Worm (Caenorhabditis elegans) whole organism, early embryonic: ENCODE data around the gene K08H2.7.

Experiments used
- B0310.2 ChIP-seq: sonication (generic microtip); optimal IDR thresholded peaks from 2 replicates; lab custom pipeline; 2016; ENCODE audit warnings: mild to moderate bottlenecking, missing genetic modification characterization, missing compliant biosample characterization
- F13C5.2 ChIP-seq: sonication (generic microtip); optimal IDR thresholded peaks from 2 replicates; lab custom pipeline; 2017; ENCODE audit warnings: mild to moderate bottlenecking, missing genetic modification characterization, inconsistent platforms, missing compliant biosample characterization
- aly-1 ChIP-seq: sonication (generic microtip); optimal IDR thresholded peaks from 2 replicates; lab custom pipeline; 2016; ENCODE audit warnings: missing genetic modification characterization, missing compliant biosample characterization
- ama-1 ChIP-seq: fragments of 150-350 bp; optimal IDR thresholded peaks from 2 replicates; lab custom pipeline; 2014
- ceh-13 ChIP-seq: fragments of 200-800 bp; sonication (Bioruptor generic); optimal IDR thresholded peaks from 2 replicates; lab custom pipeline; 2018; ENCODE audit warnings: mild to moderate bottlenecking, missing genetic modification characterization, missing compliant biosample characterization
- ceh-36 ChIP-seq: sonication (generic microtip); optimal IDR thresholded peaks from 2 replicates; lab custom pipeline; 2016; ENCODE audit warnings: missing genetic modification characterization, inconsistent platforms, missing compliant biosample characterization
- ets-7 ChIP-seq: sonication (generic microtip); optimal IDR thresholded peaks from 2 replicates; lab custom pipeline; 2016; ENCODE audit warnings: missing genotype, missing genetic modification characterization, missing compliant biosample characterization
- flt-1 ChIP-seq: fragments of 200-800 bp; sonication (Bioruptor generic); IDR thresholded peaks from 2 replicates; pipeline ENCODE4 v1.3.6; 2022; ENCODE audit warnings: missing genetic modification characterization, missing compliant biosample characterization
- hmbx-1 ChIP-seq: sonication (generic microtip); optimal IDR thresholded peaks from 2 replicates; lab custom pipeline; 2016; ENCODE audit warnings: mild to moderate bottlenecking, missing genetic modification characterization, missing compliant biosample characterization
- hmg-4 ChIP-seq: fragments of 200-800 bp; sonication (Bioruptor generic); optimal IDR thresholded peaks from 2 replicates; lab custom pipeline; 2018; ENCODE audit warnings: mild to moderate bottlenecking, missing genetic modification characterization, missing compliant biosample characterization
- hnd-1 ChIP-seq: sonication (generic microtip); optimal IDR thresholded peaks from 2 replicates; lab custom pipeline; 2016; ENCODE audit warnings: missing genetic modification characterization, missing compliant biosample characterization
- pes-1 ChIP-seq: fragments of 200-800 bp; sonication (Bioruptor generic); IDR thresholded peaks from 2 replicates; pipeline ENCODE4 v1.3.6; 2022; ENCODE audit warnings: missing genetic modification reagents, missing genetic modification characterization, missing compliant biosample characterization
- scrt-1 ChIP-seq: fragments of 200-800 bp; sonication (Bioruptor generic); IDR thresholded peaks from 2 replicates; pipeline ENCODE4 v1.3.6; 2022; ENCODE audit warnings: missing genetic modification characterization, missing compliant biosample characterization
- sea-1 ChIP-seq: fragments of 200-800 bp; sonication (Bioruptor generic); conservative IDR thresholded peaks from 2 replicates; pipeline ENCODE4 v1.3.6; 2022; ENCODE audit warnings: missing genetic modification characterization, missing compliant biosample characterization
- tbx-11 ChIP-seq: fragments of 200-800 bp; sonication (Bioruptor generic); IDR thresholded peaks from 2 replicates; pipeline ENCODE4 v1.3.6; 2022; ENCODE audit warnings: missing genetic modification characterization, missing compliant biosample characterization
- tbx-37 ChIP-seq: fragments of 200-800 bp; sonication (Bioruptor generic); conservative IDR thresholded peaks from 2 replicates; pipeline ENCODE4 v1.3.6; 2022; ENCODE audit warnings: missing genetic modification reagents, missing genetic modification characterization, missing compliant biosample characterization
- tra-4 ChIP-seq: sonication (generic microtip); optimal IDR thresholded peaks from 2 replicates; lab custom pipeline; 2017; ENCODE audit warnings: missing genetic modification characterization, missing compliant biosample characterization

K08H2.7 gene

ce11 chrX:13248265-13248664 lies at the start of gene K08H2.7:
Gene K08H2.7, minus strand, starts transcription at chrX:13248437.
- TF ChIP-seq B0310.2 (tag; lab: Kevin White, UChicago) (no peak), F13C5.2 (tag; lab: Kevin White, UChicago) (no peak), hmbx-1 (tag; lab: Kevin White, UChicago) (no peak), scrt-1 (GFP tag; lab: Robert Waterston, UW) (no peak), hmg-4 (GFP tag; lab: Kevin White, UChicago) (no peak), ceh-13 (GFP tag; lab: Kevin White, UChicago) (no peak), tbx-37 (GFP tag; lab: Robert Waterston, UW) (no peak), tbx-11 (GFP tag; lab: Robert Waterston, UW) (no peak), ama-1 (lab: Kevin White, UChicago) (no peak), aly-1 (tag; lab: Kevin White, UChicago) (no peak), ets-7 (tag; lab: Kevin White, UChicago) (no peak), pes-1 (no peak), ceh-36 (tag; lab: Kevin White, UChicago) (no peak)

- no peak for TF ChIP-seq ceh-13 (GFP tag; lab: Kevin White, UChicago)
- TF ChIP-seq B0310.2 (tag; lab: Kevin White, UChicago) = no peak
- TF ChIP-seq scrt-1 (GFP tag; lab: Robert Waterston, UW) = no peak
- no peak for TF ChIP-seq F13C5.2 (tag; lab: Kevin White, UChicago)
- TF ChIP-seq tra-4 = no peak
- no peak for TF ChIP-seq pes-1
- TF ChIP-seq sea-1 (GFP tag; lab: Robert Waterston, UW) = no peak
- TF ChIP-seq ets-7 (tag; lab: Kevin White, UChicago) = no peak
- no peak for TF ChIP-seq aly-1 (tag; lab: Kevin White, UChicago)
- no peak for TF ChIP-seq tbx-11 (GFP tag; lab: Robert Waterston, UW)
- no peak for TF ChIP-seq tbx-37 (GFP tag; lab: Robert Waterston, UW)
- TF ChIP-seq hmbx-1 (tag; lab: Kevin White, UChicago) = no peak
- TF ChIP-seq ama-1 (lab: Kevin White, UChicago) = no peak
- no peak for TF ChIP-seq ceh-36 (tag; lab: Kevin White, UChicago)
- TF ChIP-seq hnd-1 (tag; lab: Kevin White, UChicago) = no peak
- no peak for TF ChIP-seq flt-1 (GFP tag; lab: Robert Waterston, UW)
- no peak for TF ChIP-seq hmg-4 (GFP tag; lab: Kevin White, UChicago)
Measured at ce11 chrX:13294669-13295068, 46.4 kb upstream of the K08H2.7 start, which contains the start of gene srd-36. Gene srd-36, minus strand, starts transcription at chrX:13294769.

DNA sequence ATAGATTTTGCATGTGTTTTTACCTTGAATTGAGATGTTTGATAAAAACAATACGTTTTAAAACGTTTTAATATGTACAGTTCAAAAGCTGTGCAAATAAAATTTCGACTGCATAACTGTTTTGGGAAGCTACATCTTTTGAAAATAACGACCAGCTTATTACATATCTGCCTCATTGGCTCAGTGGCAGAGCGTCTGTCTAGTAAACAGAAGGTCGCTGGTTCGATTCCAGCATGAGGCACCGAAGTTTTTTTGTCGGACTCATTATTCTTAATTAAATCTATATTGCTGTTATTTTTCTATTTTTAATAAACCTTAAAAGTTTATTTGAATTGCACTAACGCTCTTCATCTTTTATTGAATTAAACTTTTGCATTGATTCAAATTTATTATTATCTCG lies 44.8 kb upstream of the K08H2.7 start:
- TF ChIP-seq F13C5.2 (tag; lab: Kevin White, UChicago) (no peak), tbx-11 (GFP tag; lab: Robert Waterston, UW) (no peak), ceh-36 (tag; lab: Kevin White, UChicago) (no peak), tra-4 (no peak), B0310.2 (tag; lab: Kevin White, UChicago) (no peak), aly-1 (tag; lab: Kevin White, UChicago) (no peak), flt-1 (GFP tag; lab: Robert Waterston, UW) (no peak), hmg-4 (GFP tag; lab: Kevin White, UChicago) (no peak), pes-1 (no peak), ets-7 (tag; lab: Kevin White, UChicago) (no peak), ceh-13 (GFP tag; lab: Kevin White, UChicago) (no peak), hnd-1 (tag; lab: Kevin White, UChicago) (no peak), sea-1 (GFP tag; lab: Robert Waterston, UW) (no peak), ama-1 (lab: Kevin White, UChicago) (no peak)

DNA sequence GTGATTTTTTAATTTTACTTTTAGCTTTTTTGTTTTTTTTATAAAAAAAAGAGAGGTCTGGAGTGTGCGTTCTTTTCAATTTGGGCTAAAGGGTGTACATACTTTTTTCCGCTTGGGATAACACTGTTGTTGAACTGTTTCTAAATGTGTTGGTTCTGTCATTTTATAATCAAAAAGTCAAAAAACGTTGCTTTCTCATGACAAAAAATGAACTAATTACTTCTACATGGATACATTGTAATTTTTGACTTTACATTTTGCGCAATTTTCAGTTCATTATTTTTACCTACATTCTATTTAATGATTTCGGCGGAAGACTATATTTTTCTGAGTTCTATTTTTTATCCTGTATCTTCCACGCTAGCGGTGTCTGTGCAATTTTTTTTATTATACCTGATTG lies 43.3 kb upstream of the K08H2.7 start, which contains the start of gene srd-38:
srd-38 (plus strand) TSS at position 301 of the 400 bp plus-strand sequence.
- TF ChIP-seq F13C5.2 (tag; lab: Kevin White, UChicago) (no peak), ceh-13 (GFP tag; lab: Kevin White, UChicago) (no peak), scrt-1 (GFP tag; lab: Robert Waterston, UW) (no peak), sea-1 (GFP tag; lab: Robert Waterston, UW) (no peak), tbx-11 (GFP tag; lab: Robert Waterston, UW) (no peak), hmbx-1 (tag; lab: Kevin White, UChicago) (no peak), pes-1 (no peak), B0310.2 (tag; lab: Kevin White, UChicago) (no peak), tra-4 (no peak), ama-1 (lab: Kevin White, UChicago) (no peak), hnd-1 (tag; lab: Kevin White, UChicago) (no peak)

- no peak for TF ChIP-seq pes-1
- no peak for TF ChIP-seq F13C5.2 (tag; lab: Kevin White, UChicago)
- no peak for TF ChIP-seq hnd-1 (tag; lab: Kevin White, UChicago)
- TF ChIP-seq ceh-36 (tag; lab: Kevin White, UChicago) = no peak
- no peak for TF ChIP-seq tbx-11 (GFP tag; lab: Robert Waterston, UW)
- TF ChIP-seq aly-1 (tag; lab: Kevin White, UChicago) = no peak
- TF ChIP-seq ceh-13 (GFP tag; lab: Kevin White, UChicago) = no peak
- TF ChIP-seq sea-1 (GFP tag; lab: Robert Waterston, UW) = no peak
- no peak for TF ChIP-seq scrt-1 (GFP tag; lab: Robert Waterston, UW)
- TF ChIP-seq tra-4 = no peak
- no peak for TF ChIP-seq hmbx-1 (tag; lab: Kevin White, UChicago)
- TF ChIP-seq hmg-4 (GFP tag; lab: Kevin White, UChicago) = no peak
- no peak for TF ChIP-seq B0310.2 (tag; lab: Kevin White, UChicago)
- no peak for TF ChIP-seq ama-1 (lab: Kevin White, UChicago)
- TF ChIP-seq ets-7 (tag; lab: Kevin White, UChicago) = no peak
- no peak for TF ChIP-seq tbx-37 (GFP tag; lab: Robert Waterston, UW)
- no peak for TF ChIP-seq flt-1 (GFP tag; lab: Robert Waterston, UW)
Measured at ce11 chrX:13290531-13290930, 42.3 kb upstream of the K08H2.7 start, which contains the start of gene R04D3.3. Gene R04D3.3, minus strand, starts transcription at chrX:13290631.

- TF ChIP-seq ceh-13 (GFP tag; lab: Kevin White, UChicago) (no peak), sea-1 (GFP tag; lab: Robert Waterston, UW) (no peak), tbx-11 (GFP tag; lab: Robert Waterston, UW) (no peak), pes-1 (no peak), ets-7 (tag; lab: Kevin White, UChicago) (no peak), B0310.2 (tag; lab: Kevin White, UChicago) (no peak), hmg-4 (GFP tag; lab: Kevin White, UChicago) (no peak), F13C5.2 (tag; lab: Kevin White, UChicago) (no peak), aly-1 (tag; lab: Kevin White, UChicago) (no peak), scrt-1 (GFP tag; lab: Robert Waterston, UW) (no peak)
Measured at ce11 chrX:13288715-13289114, 40.5 kb upstream of the K08H2.7 start, which contains the start of gene R04D3.4. Gene R04D3.4, minus strand, starts transcription at chrX:13288815.
